Worm (Caenorhabditis elegans) whole organism, young adult: ENCODE data around the gene B0303.16.
A peak's percentile ranks its signal among the peaks of the same experiment; 100 is the strongest.

Experiments used
- B0261.1 ChIP-seq: sonication (generic microtip); optimal IDR thresholded peaks from 2 replicates; lab custom pipeline; 2016; ENCODE audit warnings: mild to moderate bottlenecking, missing genetic modification characterization, moderate library complexity, missing compliant biosample characterization
- F10E7.11 ChIP-seq: sonication (generic microtip); optimal IDR thresholded peaks from 2 replicates; lab custom pipeline; 2017; ENCODE audit warnings: mild to moderate bottlenecking, missing genetic modification characterization, moderate library complexity, missing compliant biosample characterization
- F39B2.1 ChIP-seq: fragments of 200-800 bp; sonication (Bioruptor generic); IDR thresholded peaks from 2 replicates; pipeline ENCODE4 v1.3.6; 2022; ENCODE audit warnings: missing genetic modification reagents, missing genetic modification characterization, missing compliant biosample characterization
- F49E8.2 ChIP-seq: sonication (generic microtip); optimal IDR thresholded peaks from 3 replicates; lab custom pipeline; 2017; ENCODE audit warnings: missing genetic modification characterization, mild to moderate bottlenecking, missing compliant biosample characterization, antibody characterized with exemption, moderate library complexity; ENCODE audit not compliant: insufficient read depth
- F55B11.4 ChIP-seq: sonication (generic microtip); optimal IDR thresholded peaks from 2 replicates; lab custom pipeline; 2016; ENCODE audit warnings: missing compliant biosample characterization, missing genetic modification characterization, borderline replicate concordance; ENCODE audit not compliant: insufficient read depth
- F57A8.1 ChIP-seq: fragments of 200-800 bp; sonication (Bioruptor generic); optimal IDR thresholded peaks from 2 replicates; lab custom pipeline; 2018; ENCODE audit warnings: mild to moderate bottlenecking, missing genetic modification characterization, moderate library complexity, missing compliant biosample characterization
- F57C9.4 ChIP-seq: sonication (generic microtip); optimal IDR thresholded peaks from 2 replicates; lab custom pipeline; 2017; ENCODE audit warnings: mild to moderate bottlenecking, missing genetic modification characterization, missing compliant biosample characterization
- K11D2.4 ChIP-seq: fragments of 200-800 bp; sonication (Bioruptor generic); IDR thresholded peaks from 2 replicates; pipeline ENCODE4 v1.3.6; 2022; ENCODE audit warnings: missing genetic modification reagents, missing genetic modification characterization, missing compliant biosample characterization
- T26A5.8 ChIP-seq: sonication (generic microtip); optimal IDR thresholded peaks from 2 replicates; lab custom pipeline; 2016; ENCODE audit warnings: missing genetic modification characterization, missing compliant biosample characterization
- Y53G8AR.9 ChIP-seq: fragments of 200-800 bp; sonication (Bioruptor generic); conservative IDR thresholded peaks from 2 replicates; pipeline ENCODE4 v1.3.6; 2022; ENCODE audit warnings: missing genetic modification reagents, missing genetic modification characterization, missing compliant biosample characterization
- Y56A3A.18 ChIP-seq: fragments of 200-800 bp; sonication (Bioruptor generic); IDR thresholded peaks from 2 replicates; pipeline ENCODE4 v1.3.6; 2022; ENCODE audit warnings: missing genetic modification reagents, missing genetic modification characterization, missing compliant biosample characterization
- ama-1 ChIP-seq, 3 experiments: fragments of 150-350 bp in 1 of 3; sonication (generic microtip) in 2 of 3; optimal IDR thresholded peaks; 2 replicates each; lab custom pipeline; 2014 to 2018; ENCODE audit warnings: missing biosample characterization in 2 of 3, missing genetic modification characterization in 2 of 3, missing genetic modification reagents in 2 of 3
- atf-7 ChIP-seq: sonication (generic microtip); optimal IDR thresholded peaks from 2 replicates; lab custom pipeline; 2017; ENCODE audit warnings: mild to moderate bottlenecking, missing genetic modification characterization, missing compliant biosample characterization
- attf-3 ChIP-seq: fragments of 200-800 bp; sonication (Bioruptor generic); conservative IDR thresholded peaks from 2 replicates; pipeline ENCODE4 v1.3.6; 2022; ENCODE audit warnings: missing genetic modification reagents, missing genetic modification characterization, missing compliant biosample characterization
- bed-1 ChIP-seq: fragments of 200-800 bp; sonication (Bioruptor generic); IDR thresholded peaks from 2 replicates; pipeline ENCODE4 v1.3.6; 2022; ENCODE audit warnings: missing genetic modification reagents, missing genetic modification characterization, missing compliant biosample characterization
- bed-2 ChIP-seq: fragments of 200-800 bp; sonication (Bioruptor generic); IDR thresholded peaks from 2 replicates; pipeline ENCODE4 v1.3.6; 2022; ENCODE audit warnings: missing genetic modification reagents, missing genetic modification characterization, missing compliant biosample characterization
- cebp-1 ChIP-seq, 2 experiments: fragments of 200-800 bp in 1 of 2; sonication (Bioruptor generic) in 1 of 2; sonication (generic microtip) in 1 of 2; IDR thresholded peaks in 1 of 2; optimal IDR thresholded peaks in 1 of 2; 2 replicates each; pipeline versions ENCODE4 v1.3.6 to Lab custom; 2017 to 2022; ENCODE audit warnings: missing compliant biosample characterization in 2 of 2, missing genetic modification characterization in 2 of 2, mild to moderate bottlenecking in 1 of 2, missing genetic modification reagents in 1 of 2, moderate library complexity in 1 of 2
- cebp-2 ChIP-seq: fragments of 200-800 bp; sonication (Bioruptor generic); IDR thresholded peaks from 2 replicates; pipeline ENCODE4 v1.3.6; 2022; ENCODE audit warnings: missing genetic modification characterization, missing compliant biosample characterization
- ceh-40 ChIP-seq: fragments of 200-800 bp; sonication (Bioruptor generic); IDR thresholded peaks from 2 replicates; pipeline ENCODE4 v1.3.6; 2022; ENCODE audit warnings: missing genetic modification characterization, missing compliant biosample characterization
- ceh-79 ChIP-seq: sonication (generic microtip); optimal IDR thresholded peaks from 2 replicates; lab custom pipeline; 2017; ENCODE audit warnings: mild to moderate bottlenecking, missing genetic modification characterization, missing compliant biosample characterization
- egl-44 ChIP-seq: fragments of 200-800 bp; sonication (Bioruptor generic); IDR thresholded peaks from 2 replicates; pipeline ENCODE4 v1.3.6; 2022; ENCODE audit warnings: missing genetic modification reagents, missing genetic modification characterization, missing compliant biosample characterization
- egrh-3 ChIP-seq: fragments of 200-800 bp; sonication (Bioruptor generic); IDR thresholded peaks from 2 replicates; pipeline ENCODE4 v1.3.6; 2022; ENCODE audit warnings: missing genetic modification reagents, missing genetic modification characterization, missing compliant biosample characterization
- ekl-4 ChIP-seq: fragments of 200-800 bp; sonication (Bioruptor generic); IDR thresholded peaks from 2 replicates; pipeline ENCODE4 v1.3.6; 2022; ENCODE audit warnings: missing genetic modification reagents, missing genetic modification characterization, missing compliant biosample characterization
- ets-4 ChIP-seq: fragments of 200-800 bp; sonication (Bioruptor generic); optimal IDR thresholded peaks from 2 replicates; lab custom pipeline; 2018; ENCODE audit warnings: mild to moderate bottlenecking, missing genetic modification characterization, missing compliant biosample characterization
- him-1 ChIP-seq: sonication (generic microtip); optimal IDR thresholded peaks from 2 replicates; lab custom pipeline; 2016; ENCODE audit warnings: missing genotype, missing genetic modification reagents, missing genetic modification characterization, missing compliant biosample characterization
- hlh-12 ChIP-seq: sonication (generic microtip); optimal IDR thresholded peaks from 2 replicates; lab custom pipeline; 2016; ENCODE audit warnings: missing genetic modification characterization, missing compliant biosample characterization
- hmg-20 ChIP-seq: fragments of 200-800 bp; sonication (Bioruptor generic); IDR thresholded peaks from 2 replicates; pipeline ENCODE4 v1.3.6; 2022; ENCODE audit warnings: missing genetic modification reagents, missing genetic modification characterization, missing compliant biosample characterization
- let-607 ChIP-seq, 2 experiments: fragments of 200-800 bp in 1 of 2; sonication (Bioruptor generic) in 1 of 2; sonication (generic microtip) in 1 of 2; optimal IDR thresholded peaks; 2 replicates each; lab custom pipeline; 2016 to 2018; ENCODE audit warnings: mild to moderate bottlenecking in 2 of 2, missing compliant biosample characterization in 2 of 2, missing genetic modification characterization in 2 of 2, moderate library complexity in 2 of 2, missing genotype in 1 of 2
- lin-35 ChIP-seq, 3 experiments: fragments of 150-350 bp in 2 of 3; sonication (generic microtip) in 1 of 3; optimal IDR thresholded peaks; 2 replicates each; lab custom pipeline; 2014 to 2018; ENCODE audit warnings: missing biosample characterization in 3 of 3, missing genetic modification characterization in 3 of 3, missing genetic modification reagents in 3 of 3
- lin-40 ChIP-seq: sonication (generic microtip); optimal IDR thresholded peaks from 2 replicates; lab custom pipeline; 2016; ENCODE audit warnings: missing genetic modification characterization, mild to moderate bottlenecking, missing compliant biosample characterization, missing genotype, missing genetic modification reagents
- lsy-27 ChIP-seq: sonication (generic microtip); optimal IDR thresholded peaks from 2 replicates; lab custom pipeline; 2017; ENCODE audit warnings: missing genetic modification characterization, mild to moderate bottlenecking, missing compliant biosample characterization, antibody characterized with exemption, missing genotype, borderline replicate concordance; ENCODE audit not compliant: insufficient read depth
- madf-3 ChIP-seq: fragments of 200-800 bp; sonication (Bioruptor generic); IDR thresholded peaks from 2 replicates; pipeline ENCODE4 v1.3.6; 2022; ENCODE audit warnings: missing genetic modification reagents, missing genetic modification characterization, missing compliant biosample characterization
- mcd-1 ChIP-seq: fragments of 200-800 bp; sonication (Bioruptor generic); IDR thresholded peaks from 2 replicates; pipeline ENCODE4 v1.3.6; 2022; ENCODE audit warnings: missing genetic modification reagents, missing genetic modification characterization, missing compliant biosample characterization
- nfya-1 ChIP-seq: sonication (generic microtip); optimal IDR thresholded peaks from 2 replicates; lab custom pipeline; 2017; ENCODE audit warnings: antibody characterized with exemption, missing compliant biosample characterization, missing genetic modification characterization, borderline replicate concordance; ENCODE audit not compliant: insufficient read depth
- nfya-2 ChIP-seq: fragments of 200-800 bp; sonication (Bioruptor generic); IDR thresholded peaks from 2 replicates; pipeline ENCODE4 v1.3.6; 2022; ENCODE audit warnings: missing genetic modification reagents, missing genetic modification characterization, missing compliant biosample characterization
- pha-4 ChIP-seq: fragments of 150-350 bp; sonication (generic microtip); optimal IDR thresholded peaks from 2 replicates; lab custom pipeline; 2014; ENCODE audit warnings: missing biosample characterization, missing genetic modification reagents, missing genetic modification characterization
- rcor-1 ChIP-seq: fragments of 200-800 bp; sonication (Bioruptor generic); IDR thresholded peaks from 2 replicates; pipeline ENCODE4 v1.3.6; 2022; ENCODE audit warnings: missing genetic modification reagents, missing genetic modification characterization, missing compliant biosample characterization
- rec-8 ChIP-seq, 2 experiments: sonication (generic microtip); optimal IDR thresholded peaks; 2 replicates each; lab custom pipeline; 2016; ENCODE audit warnings: mild to moderate bottlenecking in 2 of 2, missing genetic modification characterization in 2 of 2, missing genetic modification reagents in 2 of 2, missing genotype in 2 of 2, missing biosample characterization in 1 of 2, missing compliant biosample characterization in 1 of 2, moderate library complexity in 1 of 2
- repo-1 ChIP-seq: sonication (generic microtip); optimal IDR thresholded peaks from 2 replicates; lab custom pipeline; 2017; ENCODE audit warnings: mild to moderate bottlenecking, missing genetic modification characterization, missing compliant biosample characterization
- rpc-1 ChIP-seq, 2 experiments: fragments of 150-350 bp in 1 of 2; sonication (generic microtip) in 1 of 2; optimal IDR thresholded peaks; 2 replicates each; lab custom pipeline; 2014 to 2018; ENCODE audit warnings: missing biosample characterization in 1 of 2, missing genetic modification characterization in 1 of 2, missing genetic modification reagents in 1 of 2, missing genotype in 1 of 2
- snpc-4 ChIP-seq, 5 experiments: fragments of 150-350 bp in 1 of 5; sonication (generic microtip) in 4 of 5; optimal IDR thresholded peaks; 2 replicates each; lab custom pipeline; 2014 to 2018; ENCODE audit warnings: missing genetic modification characterization in 5 of 5, missing biosample characterization in 3 of 5, antibody characterized with exemption in 2 of 5, mild to moderate bottlenecking in 2 of 5, missing compliant biosample characterization in 2 of 5, missing genotype in 2 of 5, moderate library complexity in 2 of 5, missing genetic modification reagents in 1 of 5
- tbp1 ChIP-seq: fragments of 200-800 bp; sonication (Bioruptor generic); optimal IDR thresholded peaks from 2 replicates; lab custom pipeline; 2018; ENCODE audit warnings: mild to moderate bottlenecking, missing genetic modification characterization, missing compliant biosample characterization
- tlf-1 ChIP-seq: fragments of 200-800 bp; sonication (Bioruptor generic); optimal IDR thresholded peaks from 2 replicates; lab custom pipeline; 2018; ENCODE audit warnings: mild to moderate bottlenecking, missing genetic modification characterization, missing compliant biosample characterization
- zim-3 ChIP-seq: sonication (generic microtip); optimal IDR thresholded peaks from 2 replicates; lab custom pipeline; 2017; ENCODE audit warnings: mild to moderate bottlenecking, missing genetic modification characterization, moderate library complexity, missing compliant biosample characterization

Gene B0303.16

ce11 chrIII:8685590-8686240 lies 19.1 kb upstream of the B0303.16 start (continued):
- peak; percentile 64 for TF ChIP-seq F57C9.4
- TF ChIP-seq him-1 (tag; lab: Kevin White, UChicago), result no peak
- TF ChIP-seq ceh-40 (GFP tag; lab: Robert Waterston, UW), result peak; percentile 81
- peak; percentile 9 for TF ChIP-seq ceh-79 (tag; lab: Kevin White, UChicago)
- no peak for TF ChIP-seq zim-3 (tag; lab: Kevin White, UChicago)
- no peak for TF ChIP-seq ets-4 (GFP tag; lab: Kevin White, UChicago)
- TF ChIP-seq lsy-27 (tag; lab: Kevin White, UChicago), result no peak
- TF ChIP-seq ekl-4 (GFP tag; lab: Robert Waterston, UW), result peak; percentile 76; the same call in 1 of the 2 replicates
- no peak for TF ChIP-seq bed-2
- TF ChIP-seq tlf-1 (GFP tag; lab: Kevin White, UChicago), result peak; percentile 71
- TF ChIP-seq Y56A3A.18, result peak; percentile 79
- TF ChIP-seq F10E7.11 (tag; lab: Kevin White, UChicago), result peak; percentile 83
- no peak for TF ChIP-seq hlh-12
- no peak for TF ChIP-seq B0261.1 (tag; lab: Kevin White, UChicago)
- TF ChIP-seq F49E8.2 (tag; lab: Kevin White, UChicago), result no peak
- no peak for TF ChIP-seq F57A8.1
- no peak for TF ChIP-seq F39B2.1 (GFP tag; lab: Robert Waterston, UW)
- peak; percentile 48; the same call in 1 of the 2 replicates for TF ChIP-seq egl-44
- TF ChIP-seq rpc-1 (optimal IDR thresholded peaks at IDR 0.05; lab: Kevin White, UChicago), result no peak
- no peak for TF ChIP-seq rpc-1 (tag; optimal IDR thresholded peaks at IDR 0.05; lab: Kevin White, UChicago)
- TF ChIP-seq pha-4 (tag; lab: Kevin White, UChicago), result no peak
- TF ChIP-seq mcd-1 (GFP tag; lab: Robert Waterston, UW), result peak; percentile 12; the same call in 1 of the 2 replicates
- TF ChIP-seq rcor-1 (GFP tag; lab: Robert Waterston, UW), result no peak
- TF ChIP-seq nfya-2 (GFP tag; lab: Robert Waterston, UW), result no peak
- TF ChIP-seq hmg-20 (GFP tag; lab: Robert Waterston, UW), result no peak
- peak; percentile 71 for TF ChIP-seq repo-1 (tag; lab: Kevin White, UChicago)
- TF ChIP-seq nfya-1, result no peak
- TF ChIP-seq cebp-1 (GFP tag; IDR thresholded peaks at IDR 0.05; lab: Robert Waterston, UW), result peak; percentile 42; the same call in 1 of the 2 replicates
- TF ChIP-seq cebp-1 (tag; optimal IDR thresholded peaks at IDR 0.05; lab: Kevin White, UChicago), result peak; percentile 53
- no peak for TF ChIP-seq lin-35 (GFP tag; optimal IDR thresholded peaks at IDR 0.05; lab: Kevin White, UChicago)
- peak in 1 of 2 experiments; percentile 3 for TF ChIP-seq let-607 (tag; optimal IDR thresholded peaks at IDR 0.05; lab: Kevin White, UChicago)
- TF ChIP-seq snpc-4 (GFP tag; optimal IDR thresholded peaks at IDR 0.05; lab: Kevin White, UChicago), result no peak
- TF ChIP-seq snpc-4 (tag; optimal IDR thresholded peaks at IDR 0.05; lab: Kevin White, UChicago), result no peak
- no peak for TF ChIP-seq tbp1
- TF ChIP-seq bed-1 (GFP tag; lab: Robert Waterston, UW), result no peak
- peak; percentile 40; the same call in 1 of the 2 replicates for TF ChIP-seq K11D2.4 (GFP tag; lab: Robert Waterston, UW)
- no peak for TF ChIP-seq rec-8 (tag; optimal IDR thresholded peaks at IDR 0.05; lab: Kevin White, UChicago)
- 0 out of 2 replicates have a peak, but pooled peaks have one; percentile 7 for TF ChIP-seq cebp-2
- TF ChIP-seq lin-40, result no peak
- no peak for TF ChIP-seq ama-1 (optimal IDR thresholded peaks at IDR 0.05; lab: Kevin White, UChicago)
- TF ChIP-seq ama-1 (GFP tag; optimal IDR thresholded peaks at IDR 0.05; lab: Kevin White, UChicago), result no peak
- TF ChIP-seq madf-3 (GFP tag; lab: Robert Waterston, UW), result 0 out of 2 replicates have a peak, but pooled peaks have one; percentile 56
- TF ChIP-seq atf-7 (tag; lab: Kevin White, UChicago), result peak; percentile 70
- no peak for TF ChIP-seq egrh-3 (GFP tag; lab: Robert Waterston, UW)
- no peak for TF ChIP-seq attf-3
- TF ChIP-seq T26A5.8 (tag; lab: Kevin White, UChicago), result peak; percentile 29
- TF ChIP-seq Y53G8AR.9, result peak; percentile 66; the same call in 1 of the 2 replicates
- TF ChIP-seq F55B11.4 (tag; lab: Kevin White, UChicago), result no peak
